Fruit fly (Drosophila melanogaster) whole organism, prepupa: Measurements from ENCODE around the gene RhoGAP19D.

ENCODE experiments used
- Blimp-1 ChIP-seq: fragments of 200-800 bp; sonication (Bioruptor generic); optimal IDR thresholded peaks from 3 replicates; lab custom pipeline; 2017; ENCODE audit warnings: missing biosample characterization, missing genetic modification characterization, mild to moderate bottlenecking, moderate library complexity, missing genetic modification reagents
- CG10669 ChIP-seq: fragments of 200-800 bp; sonication (Bioruptor generic); optimal IDR thresholded peaks from 3 replicates; lab custom pipeline; 2018; ENCODE audit warnings: missing biosample characterization, mild to moderate bottlenecking, missing genetic modification characterization, moderate library complexity
- CG11294 ChIP-seq: fragments of 200-800 bp; sonication (Bioruptor generic); IDR thresholded peaks from 2 replicates; pipeline ENCODE4 v1.3.6; 2022; ENCODE audit warnings: missing biosample characterization, missing genetic modification characterization
- CG1621 ChIP-seq: fragments of 200-800 bp; sonication (Bioruptor generic); optimal IDR thresholded peaks from 3 replicates; lab custom pipeline; 2018; ENCODE audit warnings: missing biosample characterization, mild to moderate bottlenecking, missing genetic modification characterization
- CG16779 ChIP-seq: fragments of 200-800 bp; sonication (Bioruptor generic); optimal IDR thresholded peaks from 3 replicates; lab custom pipeline; 2017; ENCODE audit warnings: missing biosample characterization, mild to moderate bottlenecking, missing genetic modification characterization
- CG3032 ChIP-seq: fragments of 200-800 bp; optimal IDR thresholded peaks from 2 replicates; lab custom pipeline; 2019; ENCODE audit warnings: missing biosample characterization, mild to moderate bottlenecking, missing genetic modification characterization, moderate library complexity
- CG31627 ChIP-seq: fragments of 200-800 bp; sonication (Bioruptor generic); optimal IDR thresholded peaks from 3 replicates; lab custom pipeline; 2016; ENCODE audit warnings: missing biosample characterization, missing genetic modification characterization
- CG32006 ChIP-seq: fragments of 200-800 bp; sonication (Bioruptor generic); optimal IDR thresholded peaks from 3 replicates; lab custom pipeline; 2017; ENCODE audit warnings: missing biosample characterization, mild to moderate bottlenecking, missing genetic modification characterization
- CG3919 ChIP-seq: fragments of 200-800 bp; sonication (Bioruptor generic); optimal IDR thresholded peaks from 3 replicates; lab custom pipeline; 2016; ENCODE audit warnings: missing biosample characterization, missing genetic modification characterization
- CG4318 ChIP-seq: fragments of 200-800 bp; sonication (Bioruptor generic); optimal IDR thresholded peaks from 3 replicates; lab custom pipeline; 2017; ENCODE audit warnings: missing biosample characterization, mild to moderate bottlenecking, missing genetic modification characterization
- CG6163 ChIP-seq: fragments of 200-800 bp; sonication (Bioruptor generic); IDR thresholded peaks from 3 replicates; pipeline ENCODE4 v1.3.6; 2022; ENCODE audit warnings: missing biosample characterization, missing genetic modification characterization
- CG6276 ChIP-seq: fragments of 200-800 bp; sonication (Bioruptor generic); optimal IDR thresholded peaks from 2 replicates; lab custom pipeline; 2017; ENCODE audit warnings: missing biosample characterization, mild to moderate bottlenecking, missing genetic modification characterization
- CG6792 ChIP-seq: fragments of 200-800 bp; sonication (Bioruptor generic); optimal IDR thresholded peaks from 3 replicates; lab custom pipeline; 2016; ENCODE audit warnings: missing biosample characterization, missing genetic modification characterization
- CG8319 ChIP-seq: fragments of 200-800 bp; sonication (Bioruptor generic); optimal IDR thresholded peaks from 3 replicates; lab custom pipeline; 2016; ENCODE audit warnings: missing biosample characterization, missing genetic modification characterization
- CG8632 ChIP-seq: fragments of 200-800 bp; sonication (Bioruptor generic); optimal IDR thresholded peaks from 3 replicates; lab custom pipeline; 2016; ENCODE audit warnings: missing biosample characterization, missing genetic modification characterization
- CG9139 ChIP-seq: fragments of 200-800 bp; sonication (Bioruptor generic); optimal IDR thresholded peaks from 3 replicates; lab custom pipeline; 2017; ENCODE audit warnings: missing biosample characterization, mild to moderate bottlenecking, missing genetic modification characterization
- Eip75B ChIP-seq: fragments of 200-800 bp; sonication (Bioruptor generic); optimal IDR thresholded peaks from 3 replicates; lab custom pipeline; 2016; ENCODE audit warnings: missing biosample characterization, missing genetic modification characterization
- Eip78C ChIP-seq: fragments of 200-800 bp; sonication (Bioruptor generic); peaks from one replicate; lab custom pipeline; 2016; ENCODE audit warnings: missing biosample characterization, missing genetic modification characterization
- Eip93F ChIP-seq: fragments of 200-800 bp; sonication (Bioruptor generic); optimal IDR thresholded peaks from 2 replicates; lab custom pipeline; 2016; ENCODE audit warnings: missing biosample characterization, mild to moderate bottlenecking, missing genetic modification characterization
- Hr38 ChIP-seq: sonication (Bioruptor generic); optimal IDR thresholded peaks from 2 replicates; lab custom pipeline; 2016; ENCODE audit warnings: missing biosample characterization, missing genetic modification characterization
- Lpt ChIP-seq: fragments of 200-800 bp; sonication (Bioruptor generic); optimal IDR thresholded peaks from 3 replicates; lab custom pipeline; 2016; ENCODE audit warnings: missing biosample characterization, missing genetic modification characterization
- Smox ChIP-seq: fragments of 200-800 bp; sonication (Bioruptor generic); optimal IDR thresholded peaks from 3 replicates; lab custom pipeline; 2016; ENCODE audit warnings: missing biosample characterization, missing genetic modification characterization
- Sox102F ChIP-seq: fragments of 200-800 bp; sonication (Bioruptor generic); optimal IDR thresholded peaks from 2 replicates; lab custom pipeline; 2016; ENCODE audit warnings: missing biosample characterization, mild to moderate bottlenecking, missing genetic modification characterization
- Sox15 ChIP-seq: fragments of 200-800 bp; sonication (Bioruptor generic); optimal IDR thresholded peaks from 3 replicates; lab custom pipeline; 2016; ENCODE audit warnings: missing biosample characterization, missing genetic modification characterization
- achi ChIP-seq: fragments of 200-800 bp; sonication (Bioruptor generic); optimal IDR thresholded peaks from 3 replicates; lab custom pipeline; 2016; ENCODE audit warnings: missing biosample characterization, missing genetic modification characterization
- acj6 ChIP-seq: fragments of 200-800 bp; sonication (Bioruptor generic); optimal IDR thresholded peaks from 3 replicates; lab custom pipeline; 2016; ENCODE audit warnings: missing biosample characterization, missing genetic modification characterization
- dac ChIP-seq: fragments of 200-800 bp; sonication (Bioruptor generic); optimal IDR thresholded peaks from 2 replicates; lab custom pipeline; 2017; ENCODE audit warnings: missing biosample characterization, mild to moderate bottlenecking, missing genetic modification characterization
- dsx ChIP-seq: fragments of 200-800 bp; optimal IDR thresholded peaks from 3 replicates; lab custom pipeline; 2019; ENCODE audit warnings: missing biosample characterization, mild to moderate bottlenecking, missing genetic modification characterization, moderate library complexity; ENCODE audit not compliant: poor library complexity, severe bottlenecking
- eg ChIP-seq: fragments of 200-800 bp; sonication (Bioruptor generic); IDR thresholded peaks from 3 replicates; pipeline ENCODE4 v1.3.6; 2022; ENCODE audit warnings: missing biosample characterization, missing genetic modification characterization
- esn ChIP-seq: fragments of 200-800 bp; sonication (Bioruptor generic); optimal IDR thresholded peaks from 2 replicates; lab custom pipeline; 2016; ENCODE audit warnings: missing biosample characterization, mild to moderate bottlenecking, missing genetic modification characterization, moderate library complexity
- fd59A ChIP-seq: fragments of 200-800 bp; sonication (Bioruptor generic); optimal IDR thresholded peaks from 2 replicates; lab custom pipeline; 2017; ENCODE audit warnings: missing biosample characterization, mild to moderate bottlenecking, missing genetic modification characterization, missing genetic modification reagents
- lz ChIP-seq: fragments of 200-800 bp; sonication (Bioruptor generic); optimal IDR thresholded peaks from 3 replicates; lab custom pipeline; 2016; ENCODE audit warnings: missing biosample characterization, missing genetic modification characterization
- spab ChIP-seq: fragments of 200-800 bp; sonication (Bioruptor generic); optimal IDR thresholded peaks from 2 replicates; lab custom pipeline; 2017; ENCODE audit warnings: missing biosample characterization, mild to moderate bottlenecking, missing genetic modification characterization, missing genetic modification reagents
- svp ChIP-seq: fragments of 200-800 bp; sonication (Bioruptor generic); peaks from one replicate; lab custom pipeline; 2016; ENCODE audit warnings: missing biosample characterization, missing genetic modification characterization
- vri ChIP-seq: fragments of 200-800 bp; sonication (Bioruptor generic); optimal IDR thresholded peaks from 3 replicates; lab custom pipeline; 2016; ENCODE audit warnings: missing biosample characterization, mild to moderate bottlenecking, missing genetic modification characterization

RhoGAP19D gene

DNA sequence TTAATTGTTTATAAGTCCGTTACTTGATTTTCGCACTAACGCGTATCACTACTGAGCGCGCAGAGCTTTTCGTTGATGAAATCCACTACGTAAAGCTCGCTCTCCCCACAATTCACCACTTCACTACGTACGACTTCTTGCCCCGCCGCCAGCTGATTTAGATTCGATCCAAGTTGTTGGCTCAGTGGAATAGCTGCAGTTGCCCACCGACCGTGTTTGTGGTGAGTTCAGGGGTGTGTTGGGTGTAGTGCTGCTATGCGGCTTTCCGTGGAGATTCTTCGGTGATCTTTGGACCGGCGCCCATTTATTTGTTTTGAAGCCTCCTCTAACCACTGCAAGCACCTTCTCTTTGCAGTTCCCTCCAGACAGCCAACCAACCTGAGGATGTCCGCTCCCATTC, 42.3 kb downstream of the RhoGAP19D start (continued):
- TF ChIP-seq CG4318 (GFP tag; lab: Kevin White, UChicago) (no peak), dsx (GFP tag; lab: Kevin White, UChicago) (peak; percentile 35), CG6276 (GFP tag; lab: Kevin White, UChicago) (peak; percentile 83)

DNA sequence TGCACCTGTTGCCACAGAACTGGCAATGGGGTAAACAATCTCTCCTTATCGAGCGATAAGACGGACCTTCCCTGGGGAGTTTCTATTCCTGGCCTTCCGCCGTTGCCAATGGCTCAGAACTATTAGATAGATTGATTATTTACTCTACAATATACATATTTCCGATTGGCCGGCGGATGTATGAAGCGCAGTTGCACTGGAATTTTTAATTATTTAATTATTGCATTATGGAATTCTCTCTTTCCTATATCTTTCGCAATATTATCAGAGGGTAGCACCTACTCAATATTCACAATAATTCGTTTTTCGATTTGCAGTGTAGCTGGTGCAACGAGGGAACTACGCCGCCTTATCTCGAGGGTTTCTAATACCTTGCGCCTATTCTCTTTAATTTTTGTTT, 43.3 kb downstream of the RhoGAP19D start, which contains the start of gene GstT3:
Gene GstT3, plus strand, starts transcription at position 301 of the 400 bp plus-strand sequence.
- TF ChIP-seq Eip78C (GFP tag; lab: Kevin White, UChicago) (peak; percentile 13), CG3032 (no peak), eg (GFP tag; lab: Robert Waterston, UW) (no peak), Sox102F (GFP tag; lab: Kevin White, UChicago) (no peak), CG32006 (GFP tag; lab: Kevin White, UChicago) (no peak), CG8319 (GFP tag; lab: Kevin White, UChicago) (no peak), CG16779 (tag; lab: Kevin White, UChicago) (no peak), CG3919 (GFP tag; lab: Kevin White, UChicago) (no peak), CG9139 (GFP tag; lab: Kevin White, UChicago) (no peak), lz (no peak), acj6 (GFP tag; lab: Kevin White, UChicago) (no peak), svp (peak; percentile 30), spab (GFP tag; lab: Kevin White, UChicago) (no peak), dac (GFP tag; lab: Kevin White, UChicago) (no peak), esn (GFP tag; lab: Kevin White, UChicago) (no peak), CG6276 (GFP tag; lab: Kevin White, UChicago) (no peak)

DNA sequence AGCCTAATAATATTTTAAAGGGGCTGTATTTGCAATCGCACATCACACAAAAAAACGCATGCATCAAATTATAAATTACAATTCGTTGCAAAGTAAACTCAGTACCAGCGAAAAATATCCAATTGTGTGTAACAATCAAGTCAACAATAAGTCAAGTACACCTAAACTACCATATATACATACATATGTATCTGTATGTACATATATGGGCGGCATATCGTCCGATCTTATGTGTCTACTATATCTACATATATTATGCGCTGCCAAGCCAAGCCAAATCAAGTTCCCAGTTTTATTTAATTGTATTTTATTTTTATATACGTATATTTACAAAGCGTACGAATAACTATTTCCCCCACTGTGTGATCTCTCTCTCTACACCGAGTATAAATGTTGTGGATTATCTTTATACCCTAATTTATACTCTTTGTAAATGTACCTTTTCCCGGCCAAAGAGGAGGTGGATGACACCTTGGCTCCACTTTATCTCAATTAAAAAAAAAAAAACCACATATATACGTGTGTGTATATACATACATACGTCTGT, 44.0 kb downstream of the RhoGAP19D start:
- no peak for TF ChIP-seq Eip93F (GFP tag; lab: Kevin White, UChicago)
- no peak for TF ChIP-seq CG8319 (GFP tag; lab: Kevin White, UChicago)
- TF ChIP-seq Smox (GFP tag; lab: Kevin White, UChicago) = no peak
- TF ChIP-seq CG6792 (GFP tag; lab: Kevin White, UChicago) = no peak
- TF ChIP-seq achi = no peak
- TF ChIP-seq vri (GFP tag; lab: Kevin White, UChicago) = no peak
- no peak for TF ChIP-seq Eip75B (GFP tag; lab: Kevin White, UChicago)
- TF ChIP-seq Eip78C (GFP tag; lab: Kevin White, UChicago) = peak; percentile 57
- TF ChIP-seq CG8632 (GFP tag; lab: Kevin White, UChicago) = no peak
- TF ChIP-seq CG31627 (GFP tag; lab: Kevin White, UChicago) = no peak
- no peak for TF ChIP-seq CG4318 (GFP tag; lab: Kevin White, UChicago)
- no peak for TF ChIP-seq CG9139 (GFP tag; lab: Kevin White, UChicago)
- no peak for TF ChIP-seq Sox15 (GFP tag; lab: Kevin White, UChicago)
- TF ChIP-seq svp = peak; percentile 54

DNA sequence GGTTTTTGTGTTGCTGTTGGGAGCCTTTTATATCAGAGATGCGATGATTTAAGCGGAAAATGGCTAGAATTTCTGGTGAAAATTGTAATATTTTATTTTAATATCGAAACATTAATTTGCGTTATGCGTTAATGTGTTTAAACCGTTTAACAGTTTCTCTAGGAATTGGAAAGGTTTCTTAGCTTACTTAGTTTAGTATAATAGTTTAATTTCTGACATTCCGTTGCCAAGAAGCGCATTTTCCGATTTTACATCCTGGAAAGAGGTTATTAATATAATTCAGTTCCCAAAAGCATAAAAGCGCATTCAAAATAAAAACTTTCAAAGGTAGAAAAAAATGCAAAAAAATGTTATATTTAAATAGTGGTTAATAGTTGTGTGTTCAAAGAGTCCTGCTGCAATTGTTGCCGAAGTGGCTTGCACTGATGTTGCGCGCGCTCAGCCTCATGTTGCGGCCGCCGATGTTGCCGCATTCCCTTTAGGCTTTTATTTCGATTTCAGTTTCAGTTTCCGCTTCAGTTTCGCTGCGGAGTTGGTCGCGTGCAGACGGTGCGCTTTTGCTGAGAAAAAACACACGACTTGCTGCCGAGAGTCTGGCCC, 61.6 kb downstream of the RhoGAP19D start, which contains the start of gene tbc:
Gene tbc, plus strand, starts transcription at position 504 of the 600 bp plus-strand sequence.
- TF ChIP-seq CG10669 (GFP tag; lab: Kevin White, UChicago) (no peak), CG1621 (tag; lab: Kevin White, UChicago) (no peak), CG6163 (GFP tag; lab: Robert Waterston, UW) (no peak), CG11294 (no peak), Lpt (no peak), Hr38 (GFP tag; lab: Kevin White, UChicago) (no peak), fd59A (no peak), Blimp-1 (GFP tag; lab: Kevin White, UChicago) (no peak), CG3032 (no peak), CG4318 (GFP tag; lab: Kevin White, UChicago) (no peak), esn (GFP tag; lab: Kevin White, UChicago) (no peak), CG16779 (tag; lab: Kevin White, UChicago) (no peak)
